Worm (Caenorhabditis elegans) whole organism, mixed stage, embryonic: ENCODE results near the gene F21H7.3.

ENCODE experiments used
- blmp-1 ChIP-seq: fragments of 150-350 bp; optimal IDR thresholded peaks from 2 replicates; lab custom pipeline; 2014; ENCODE audit warnings: missing biosample characterization, missing genetic modification characterization
- lsy-2 ChIP-seq: fragments of 150-350 bp; optimal IDR thresholded peaks from 2 replicates; lab custom pipeline; 2014; ENCODE audit warnings: missing biosample characterization, missing genetic modification characterization
- mab-5 ChIP-seq: fragments of 150-350 bp; optimal IDR thresholded peaks from 2 replicates; lab custom pipeline; 2014; ENCODE audit warnings: missing biosample characterization, missing genetic modification characterization
- nhr-76 ChIP-seq: sonication (generic microtip); optimal IDR thresholded peaks from 2 replicates; lab custom pipeline; 2017; ENCODE audit warnings: missing biosample characterization, missing genetic modification characterization
- pha-4 ChIP-seq: fragments of 150-350 bp; optimal IDR thresholded peaks from 2 replicates; lab custom pipeline; 2018; ENCODE audit warnings: missing biosample characterization, missing genetic modification reagents, missing genetic modification characterization
- sem-2 ChIP-seq: fragments of 200-800 bp; sonication (Bioruptor generic); optimal IDR thresholded peaks from 2 replicates; lab custom pipeline; 2018; ENCODE audit warnings: mild to moderate bottlenecking, missing genetic modification characterization, missing compliant biosample characterization
- unc-62 ChIP-seq: fragments of 150-350 bp; optimal IDR thresholded peaks from 2 replicates; lab custom pipeline; 2014; ENCODE audit warnings: missing biosample characterization, missing genetic modification reagents, missing genetic modification characterization
- ztf-11 ChIP-seq: fragments of 150-350 bp; optimal IDR thresholded peaks from 2 replicates; lab custom pipeline; 2014; ENCODE audit warnings: missing biosample characterization, missing genetic modification characterization

ce11 chrV:16277918-16278317, 42.9 kb upstream of the F21H7.3 start, which contains the start of gene cyp-37B1:
- no peak for TF ChIP-seq unc-62 (GFP tag; lab: Kevin White, UChicago)
- TF ChIP-seq lsy-2 = no peak
- TF ChIP-seq mab-5 (tag; lab: Kevin White, UChicago) = no peak
- no peak for TF ChIP-seq nhr-76 (tag; lab: Kevin White, UChicago)
- no peak for TF ChIP-seq pha-4 (tag; lab: Kevin White, UChicago)
- TF ChIP-seq blmp-1 (tag; lab: Kevin White, UChicago) = no peak
- TF ChIP-seq sem-2 (GFP tag; lab: Kevin White, UChicago) = no peak
- TF ChIP-seq ztf-11 (tag; lab: Kevin White, UChicago) = no peak
